Worm (Caenorhabditis elegans) whole organism, mixed stage, embryonic: ENCODE results near the gene F59B2.13.

Experiments
- bed-3 ChIP-seq: fragments of 200-800 bp; sonication (Bioruptor generic); optimal IDR thresholded peaks from 3 replicates; lab custom pipeline; 2018; ENCODE audit warnings: mild to moderate bottlenecking, missing genetic modification characterization, moderate library complexity, missing compliant biosample characterization
- ceh-39 ChIP-seq: fragments of 150-350 bp; optimal IDR thresholded peaks from 2 replicates; lab custom pipeline; 2014; ENCODE audit warnings: missing biosample characterization, missing genetic modification characterization
- elt-3 ChIP-seq: fragments of 150-350 bp; optimal IDR thresholded peaks from 2 replicates; lab custom pipeline; 2014; ENCODE audit warnings: missing biosample characterization, missing genetic modification characterization
- hlh-1 ChIP-seq: fragments of 150-350 bp; optimal IDR thresholded peaks from 2 replicates; lab custom pipeline; 2014; ENCODE audit warnings: missing biosample characterization, missing genetic modification reagents, missing genetic modification characterization
- lsy-2 ChIP-seq: fragments of 150-350 bp; optimal IDR thresholded peaks from 2 replicates; lab custom pipeline; 2014; ENCODE audit warnings: missing biosample characterization, missing genetic modification characterization
- mab-5 ChIP-seq: fragments of 150-350 bp; optimal IDR thresholded peaks from 2 replicates; lab custom pipeline; 2014; ENCODE audit warnings: missing biosample characterization, missing genetic modification characterization
- mls-2 ChIP-seq: sonication (generic microtip); optimal IDR thresholded peaks from 2 replicates; lab custom pipeline; 2016; ENCODE audit warnings: mild to moderate bottlenecking, missing genetic modification characterization, moderate library complexity, missing compliant biosample characterization
- nhr-76 ChIP-seq: sonication (generic microtip); optimal IDR thresholded peaks from 2 replicates; lab custom pipeline; 2017; ENCODE audit warnings: missing biosample characterization, missing genetic modification characterization
- snpc-4 ChIP-seq: fragments of 150-350 bp; optimal IDR thresholded peaks from 2 replicates; lab custom pipeline; 2014; ENCODE audit warnings: missing biosample characterization, missing genetic modification characterization
- sptf-1 ChIP-seq: sonication (generic microtip); optimal IDR thresholded peaks from 2 replicates; lab custom pipeline; 2017; ENCODE audit warnings: mild to moderate bottlenecking, missing genetic modification characterization, moderate library complexity, missing compliant biosample characterization
- unc-120 ChIP-seq: sonication (generic microtip); optimal IDR thresholded peaks from 2 replicates; lab custom pipeline; 2017; ENCODE audit warnings: missing genetic modification characterization, missing compliant biosample characterization; ENCODE audit not compliant: poor library complexity, severe bottlenecking
- unc-39 ChIP-seq: fragments of 150-350 bp; optimal IDR thresholded peaks from 2 replicates; lab custom pipeline; 2014; ENCODE audit warnings: missing biosample characterization, missing genetic modification characterization
- zip-8 ChIP-seq: fragments of 150-350 bp; optimal IDR thresholded peaks from 2 replicates; lab custom pipeline; 2014; ENCODE audit warnings: missing biosample characterization, missing genetic modification characterization

- TF ChIP-seq nhr-76 (tag; lab: Kevin White, UChicago) = no peak
- no peak for TF ChIP-seq lsy-2
- TF ChIP-seq ceh-39 = no peak
- no peak for TF ChIP-seq elt-3 (tag; lab: Kevin White, UChicago)
- no peak for TF ChIP-seq zip-8 (tag; lab: Kevin White, UChicago)
- no peak for TF ChIP-seq snpc-4 (tag; lab: Kevin White, UChicago)
- no peak for TF ChIP-seq mls-2 (tag; lab: Kevin White, UChicago)
- TF ChIP-seq unc-39 (tag; lab: Kevin White, UChicago) = no peak
- no peak for TF ChIP-seq sptf-1 (tag; lab: Kevin White, UChicago)
- TF ChIP-seq bed-3 (GFP tag; lab: Kevin White, UChicago) = no peak
- TF ChIP-seq mab-5 (tag; lab: Kevin White, UChicago) = no peak
- no peak for TF ChIP-seq hlh-1 (tag; lab: Kevin White, UChicago)
- TF ChIP-seq unc-120 (tag; lab: Kevin White, UChicago) = no peak
Measured at ce11 chrIII:9035037-9035436, 8.2 kb upstream of the F59B2.13 start.
